Fruit fly (Drosophila melanogaster) whole organism, pupa: ENCODE data around the gene Cyp313a2.

ENCODE experiments used
- CG10348 ChIP-seq: fragments of 200-800 bp; sonication (Bioruptor generic); IDR thresholded peaks from 2 replicates; pipeline ENCODE4 v1.3.6; 2022; ENCODE audit warnings: missing biosample characterization, missing genetic modification characterization
- CG15710 ChIP-seq: fragments of 200-800 bp; sonication (Bioruptor generic); optimal IDR thresholded peaks from 2 replicates; lab custom pipeline; 2018; ENCODE audit warnings: missing biosample characterization, mild to moderate bottlenecking, missing genetic modification characterization, moderate library complexity
- CG17806 ChIP-seq: fragments of 200-800 bp; sonication (Bioruptor generic); optimal IDR thresholded peaks from 2 replicates; lab custom pipeline; 2018; ENCODE audit warnings: missing biosample characterization, mild to moderate bottlenecking, missing genetic modification characterization, moderate library complexity
- CG4496 ChIP-seq: fragments of 200-800 bp; sonication (Bioruptor generic); IDR thresholded peaks from 3 replicates; pipeline ENCODE4 v1.3.6; 2022; ENCODE audit warnings: missing biosample characterization, missing genetic modification characterization
- CG8301 ChIP-seq: fragments of 200-800 bp; sonication (Bioruptor generic); optimal IDR thresholded peaks from 2 replicates; lab custom pipeline; 2018; ENCODE audit warnings: missing biosample characterization, mild to moderate bottlenecking, missing genetic modification characterization
- EcR ChIP-seq: fragments of 200-800 bp; sonication (Bioruptor generic); optimal IDR thresholded peaks from 3 replicates; lab custom pipeline; 2019; ENCODE audit warnings: missing biosample characterization, missing genetic modification characterization, mild to moderate bottlenecking, moderate library complexity, missing genetic modification reagents

- no peak for TF ChIP-seq CG17806 (tag; lab: Kevin White, UChicago)
- TF ChIP-seq CG8301 (tag; lab: Kevin White, UChicago) = no peak
- TF ChIP-seq CG10348 = no peak
- TF ChIP-seq CG15710 (tag; lab: Kevin White, UChicago) = no peak
- no peak for TF ChIP-seq CG4496 (GFP tag; lab: Robert Waterston, UW)
- no peak for TF ChIP-seq EcR
Measured at dm6 chr3R:12224919-12225318, 11.8 kb downstream of the Cyp313a2 start, which contains the start of gene CG17404.
